Worm (Caenorhabditis elegans) whole organism, midembryonic: ENCODE results near the gene F28C6.10.

Source experiments
- T22C8.4 ChIP-seq: fragments of 200-800 bp; sonication (Bioruptor generic); IDR thresholded peaks from 2 replicates; pipeline ENCODE4 v1.3.6; 2022; ENCODE audit warnings: missing genetic modification characterization, missing compliant biosample characterization
- cog-1 ChIP-seq: sonication (generic microtip); optimal IDR thresholded peaks from 2 replicates; lab custom pipeline; 2016; ENCODE audit warnings: missing genetic modification characterization, missing compliant biosample characterization
- flt-1 ChIP-seq: fragments of 200-800 bp; sonication (Bioruptor generic); IDR thresholded peaks from 2 replicates; pipeline ENCODE4 v1.3.6; 2022; ENCODE audit warnings: missing genetic modification characterization, missing compliant biosample characterization
- klf-2 ChIP-seq: fragments of 200-800 bp; sonication (Bioruptor generic); conservative IDR thresholded peaks from 2 replicates; pipeline ENCODE4 v1.3.6; 2022; ENCODE audit warnings: missing genetic modification reagents, missing genetic modification characterization, missing compliant biosample characterization
- med-1 ChIP-seq: sonication (generic microtip); optimal IDR thresholded peaks from 2 replicates; lab custom pipeline; 2017; ENCODE audit warnings: missing genetic modification characterization, mild to moderate bottlenecking, missing compliant biosample characterization, antibody characterized with exemption, missing genetic modification reagents; ENCODE audit not compliant: insufficient read depth
- ref-1 ChIP-seq: fragments of 200-800 bp; sonication (Bioruptor generic); conservative IDR thresholded peaks from 2 replicates; pipeline ENCODE4 v1.3.6; 2022; ENCODE audit warnings: missing genetic modification reagents, missing genetic modification characterization, missing compliant biosample characterization
- tab-1 ChIP-seq: fragments of 200-800 bp; sonication (Bioruptor generic); IDR thresholded peaks from 2 replicates; pipeline ENCODE4 v1.3.6; 2022; ENCODE audit warnings: missing genetic modification characterization, missing compliant biosample characterization
- ztf-23 ChIP-seq: fragments of 200-800 bp; sonication (Bioruptor generic); IDR thresholded peaks from 2 replicates; pipeline ENCODE4 v1.3.6; 2022; ENCODE audit warnings: missing genetic modification reagents, missing genetic modification characterization, missing compliant biosample characterization
- ztf-29 ChIP-seq: fragments of 200-800 bp; sonication (Bioruptor generic); IDR thresholded peaks from 2 replicates; pipeline ENCODE4 v1.3.6; 2022; ENCODE audit warnings: missing genetic modification reagents, missing genetic modification characterization, missing compliant biosample characterization

Gene F28C6.10

ce11 chrII:8630088-8630487 lies 22.3 kb downstream of the F28C6.10 start, which contains the start of gene T22C8.6:
Gene T22C8.6, minus strand, starts transcription at chrII:8630281.
- TF ChIP-seq ztf-29 (no peak), T22C8.4 (GFP tag; lab: Robert Waterston, UW) (no peak), med-1 (GFP tag; lab: Kevin White, UChicago) (no peak), cog-1 (tag; lab: Kevin White, UChicago) (no peak), klf-2 (GFP tag; lab: Robert Waterston, UW) (no peak), tab-1 (GFP tag; lab: Robert Waterston, UW) (no peak), ztf-23 (no peak), flt-1 (GFP tag; lab: Robert Waterston, UW) (no peak), ref-1 (GFP tag; lab: Robert Waterston, UW) (no peak)

ce11 chrII:8631766-8632165 lies 24.0 kb downstream of the F28C6.10 start:
- TF ChIP-seq ztf-23: no peak
- no peak for TF ChIP-seq cog-1 (tag; lab: Kevin White, UChicago)
- no peak for TF ChIP-seq flt-1 (GFP tag; lab: Robert Waterston, UW)
- no peak for TF ChIP-seq med-1 (GFP tag; lab: Kevin White, UChicago)
- no peak for TF ChIP-seq ref-1 (GFP tag; lab: Robert Waterston, UW)
- TF ChIP-seq ztf-29: no peak
- no peak for TF ChIP-seq tab-1 (GFP tag; lab: Robert Waterston, UW)
- TF ChIP-seq klf-2 (GFP tag; lab: Robert Waterston, UW): no peak

ce11 chrII:8634386-8634785 lies 26.6 kb downstream of the F28C6.10 start, which contains the start of gene cutl-12:
Gene cutl-12, minus strand, starts transcription at chrII:8634486.
- no peak for TF ChIP-seq med-1 (GFP tag; lab: Kevin White, UChicago)
- TF ChIP-seq ztf-29: no peak
- no peak for TF ChIP-seq klf-2 (GFP tag; lab: Robert Waterston, UW)
- no peak for TF ChIP-seq ztf-23

ce11 chrII:8637615-8638014 lies 29.9 kb downstream of the F28C6.10 start, which contains the start of gene vab-9:
Gene vab-9, minus strand, starts transcription at chrII:8637715.
- no peak for TF ChIP-seq ref-1 (GFP tag; lab: Robert Waterston, UW)
- no peak for TF ChIP-seq med-1 (GFP tag; lab: Kevin White, UChicago)

ce11 chrII:8639553-8639952 lies 31.8 kb downstream of the F28C6.10 start:
- TF ChIP-seq tab-1 (GFP tag; lab: Robert Waterston, UW) (no peak), ztf-23 (0 out of 2 replicates have a peak, but pooled peaks have one; percentile 20), ref-1 (GFP tag; lab: Robert Waterston, UW) (no peak)

- TF ChIP-seq ztf-23 (no peak), tab-1 (GFP tag; lab: Robert Waterston, UW) (no peak), cog-1 (tag; lab: Kevin White, UChicago) (no peak)
Measured at ce11 chrII:8640503-8640902, 32.7 kb downstream of the F28C6.10 start.

- TF ChIP-seq tab-1 (GFP tag; lab: Robert Waterston, UW) (no peak), T22C8.4 (GFP tag; lab: Robert Waterston, UW) (no peak), ref-1 (GFP tag; lab: Robert Waterston, UW) (no peak), ztf-23 (no peak), flt-1 (GFP tag; lab: Robert Waterston, UW) (no peak), cog-1 (tag; lab: Kevin White, UChicago) (no peak), med-1 (GFP tag; lab: Kevin White, UChicago) (no peak), ztf-29 (no peak), klf-2 (GFP tag; lab: Robert Waterston, UW) (no peak)
Measured at ce11 chrII:8641131-8641530, 33.4 kb downstream of the F28C6.10 start, which contains the start of gene D2085.7. Gene D2085.7, plus strand, starts transcription at chrII:8641381.

ce11 chrII:8642376-8642775 lies 34.6 kb downstream of the F28C6.10 start:
- no peak for TF ChIP-seq ztf-29

- no peak for TF ChIP-seq klf-2 (GFP tag; lab: Robert Waterston, UW)
- no peak for TF ChIP-seq cog-1 (tag; lab: Kevin White, UChicago)
- TF ChIP-seq ref-1 (GFP tag; lab: Robert Waterston, UW): no peak
- no peak for TF ChIP-seq T22C8.4 (GFP tag; lab: Robert Waterston, UW)
Measured at ce11 chrII:8643627-8644356, 36.0 kb downstream of the F28C6.10 start.

- TF ChIP-seq med-1 (GFP tag; lab: Kevin White, UChicago) (no peak), ztf-29 (no peak), ztf-23 (no peak), flt-1 (GFP tag; lab: Robert Waterston, UW) (no peak), ref-1 (GFP tag; lab: Robert Waterston, UW) (no peak), tab-1 (GFP tag; lab: Robert Waterston, UW) (no peak), klf-2 (GFP tag; lab: Robert Waterston, UW) (no peak), T22C8.4 (GFP tag; lab: Robert Waterston, UW) (no peak), cog-1 (tag; lab: Kevin White, UChicago) (no peak)
Measured at ce11 chrII:8646437-8646836, 38.7 kb downstream of the F28C6.10 start.

ce11 chrII:8648843-8649242 lies 41.1 kb downstream of the F28C6.10 start:
- TF ChIP-seq flt-1 (GFP tag; lab: Robert Waterston, UW) (no peak), cog-1 (tag; lab: Kevin White, UChicago) (no peak), med-1 (GFP tag; lab: Kevin White, UChicago) (no peak), ztf-29 (no peak)
